Worm (Caenorhabditis elegans) whole organism, L1 larva: ENCODE measurements around the gene F35E8.6.
A peak's percentile ranks its signal among the peaks of the same experiment; 100 is the strongest.

Experiments used
- aha-1 ChIP-seq: fragments of 150-350 bp; optimal IDR thresholded peaks from 2 replicates; lab custom pipeline; 2014; ENCODE audit warnings: missing biosample characterization, missing genetic modification characterization
- aly-2 ChIP-seq: fragments of 150-350 bp; optimal IDR thresholded peaks from 2 replicates; lab custom pipeline; 2014; ENCODE audit warnings: missing biosample characterization, missing genetic modification characterization
- blmp-1 ChIP-seq: fragments of 150-350 bp; optimal IDR thresholded peaks from 2 replicates; lab custom pipeline; 2014; ENCODE audit warnings: missing biosample characterization, missing genetic modification characterization
- ceh-82 ChIP-seq, 3 experiments: fragments of 150-350 bp in 1 of 3; sonication (generic microtip) in 2 of 3; optimal IDR thresholded peaks; 2 replicates each; lab custom pipeline; 2014 to 2017; ENCODE audit warnings: missing biosample characterization in 3 of 3, missing genetic modification characterization in 3 of 3
- dsc-1 ChIP-seq: sonication (generic microtip); optimal IDR thresholded peaks from 2 replicates; lab custom pipeline; 2016; ENCODE audit warnings: mild to moderate bottlenecking, missing genetic modification characterization, missing compliant biosample characterization
- egl-13 ChIP-seq: sonication (generic microtip); optimal IDR thresholded peaks from 2 replicates; lab custom pipeline; 2016; ENCODE audit warnings: missing genotype, missing genetic modification reagents, missing genetic modification characterization, missing compliant biosample characterization
- elt-2 ChIP-seq: sonication (generic microtip); optimal IDR thresholded peaks from 2 replicates; lab custom pipeline; 2016; ENCODE audit warnings: missing genetic modification characterization, mild to moderate bottlenecking, inconsistent platforms, missing compliant biosample characterization, missing genetic modification reagents
- elt-3 ChIP-seq, 6 experiments: fragments of 150-350 bp in 1 of 6; sonication (generic microtip); optimal IDR thresholded peaks; 2 replicates each; lab custom pipeline; 2017 to 2018; ENCODE audit warnings: missing biosample characterization in 6 of 6, missing genetic modification characterization in 6 of 6, inconsistent platforms in 1 of 6
- fkh-4 ChIP-seq: sonication (generic microtip); optimal IDR thresholded peaks from 2 replicates; lab custom pipeline; 2016; ENCODE audit warnings: missing compliant biosample characterization, missing genetic modification characterization, borderline replicate concordance
- fkh-8 ChIP-seq: sonication (generic microtip); optimal IDR thresholded peaks from 2 replicates; lab custom pipeline; 2016; ENCODE audit warnings: mild to moderate bottlenecking, missing genetic modification characterization, missing compliant biosample characterization
- grh-1 ChIP-seq: fragments of 200-800 bp; sonication (Bioruptor generic); IDR thresholded peaks from 2 replicates; pipeline ENCODE4 v1.3.6; 2022; ENCODE audit warnings: missing genetic modification reagents, missing genetic modification characterization, missing compliant biosample characterization
- irx-1 ChIP-seq: sonication (generic microtip); optimal IDR thresholded peaks from 2 replicates; lab custom pipeline; 2016; ENCODE audit warnings: missing genetic modification characterization, missing compliant biosample characterization
- lin-13 ChIP-seq: fragments of 150-350 bp; optimal IDR thresholded peaks from 2 replicates; lab custom pipeline; 2014; ENCODE audit warnings: missing biosample characterization, missing genetic modification reagents, missing genetic modification characterization
- lin-14 ChIP-seq: fragments of 200-800 bp; sonication (Bioruptor generic); optimal IDR thresholded peaks from 2 replicates; lab custom pipeline; 2018; ENCODE audit warnings: mild to moderate bottlenecking, missing genetic modification characterization, moderate library complexity, missing compliant biosample characterization
- lin-15B ChIP-seq: fragments of 150-350 bp; sonication (generic microtip); optimal IDR thresholded peaks from 3 replicates; lab custom pipeline; 2014; ENCODE audit warnings: missing biosample characterization, missing genetic modification characterization
- lin-35 ChIP-seq, 2 experiments: fragments of 150-350 bp; optimal IDR thresholded peaks; 2 replicates each; lab custom pipeline; 2014; ENCODE audit warnings: missing biosample characterization in 2 of 2, missing genetic modification characterization in 2 of 2, missing genetic modification reagents in 2 of 2
- lir-3 ChIP-seq: sonication (generic microtip); optimal IDR thresholded peaks from 2 replicates; lab custom pipeline; 2016; ENCODE audit warnings: mild to moderate bottlenecking, missing genetic modification characterization, moderate library complexity, missing compliant biosample characterization; ENCODE audit not compliant: poor library complexity
- lsy-2 ChIP-seq, 2 experiments: fragments of 150-350 bp; optimal IDR thresholded peaks; 2 replicates each; lab custom pipeline; 2014; ENCODE audit warnings: missing biosample characterization in 2 of 2, missing genetic modification characterization in 2 of 2
- mef-2 ChIP-seq: fragments of 150-350 bp; optimal IDR thresholded peaks from 2 replicates; lab custom pipeline; 2014; ENCODE audit warnings: missing biosample characterization, missing genetic modification characterization
- mep-1 ChIP-seq: fragments of 150-350 bp; optimal IDR thresholded peaks from 2 replicates; lab custom pipeline; 2014; ENCODE audit warnings: missing biosample characterization, missing genetic modification characterization
- nhr-11 ChIP-seq: fragments of 150-350 bp; optimal IDR thresholded peaks from 2 replicates; lab custom pipeline; 2014; ENCODE audit warnings: missing biosample characterization, missing genetic modification characterization
- nhr-19 ChIP-seq: fragments of 200-800 bp; sonication (Bioruptor generic); conservative IDR thresholded peaks from 2 replicates; pipeline ENCODE4 v1.3.6; 2022; ENCODE audit warnings: missing genetic modification characterization, missing compliant biosample characterization
- nhr-20 ChIP-seq: sonication (generic microtip); optimal IDR thresholded peaks from 2 replicates; lab custom pipeline; 2016; ENCODE audit warnings: mild to moderate bottlenecking, missing genetic modification characterization, missing compliant biosample characterization
- nhr-237 ChIP-seq: fragments of 150-350 bp; optimal IDR thresholded peaks from 2 replicates; lab custom pipeline; 2014; ENCODE audit warnings: missing biosample characterization, missing genetic modification characterization
- nhr-47 ChIP-seq: sonication (generic microtip); optimal IDR thresholded peaks from 2 replicates; lab custom pipeline; 2016; ENCODE audit warnings: mild to moderate bottlenecking, missing genetic modification characterization, moderate library complexity, missing compliant biosample characterization
- nhr-85 ChIP-seq: sonication (generic microtip); peaks from one replicate; lab custom pipeline; 2016; ENCODE audit warnings: missing genetic modification characterization, inconsistent platforms, missing compliant biosample characterization
- nhr-90 ChIP-seq: sonication (generic microtip); optimal IDR thresholded peaks from 2 replicates; lab custom pipeline; 2016; ENCODE audit warnings: mild to moderate bottlenecking, missing genetic modification characterization, missing compliant biosample characterization; ENCODE audit not compliant: poor library complexity
- pqm-1 ChIP-seq: sonication (generic microtip); optimal IDR thresholded peaks from 3 replicates; lab custom pipeline; 2017; ENCODE audit warnings: missing biosample characterization, missing genetic modification characterization
- rnt-1 ChIP-seq: sonication (generic microtip); optimal IDR thresholded peaks from 2 replicates; lab custom pipeline; 2016; ENCODE audit warnings: mild to moderate bottlenecking, missing genetic modification characterization, moderate library complexity, missing compliant biosample characterization
- swsn-7 ChIP-seq: sonication (generic microtip); optimal IDR thresholded peaks from 2 replicates; lab custom pipeline; 2016; ENCODE audit warnings: missing genetic modification characterization, missing compliant biosample characterization
- tlp-1 ChIP-seq: fragments of 150-350 bp; optimal IDR thresholded peaks from 2 replicates; lab custom pipeline; 2014; ENCODE audit warnings: missing biosample characterization, missing genetic modification characterization
- unc-86 ChIP-seq: sonication (generic microtip); optimal IDR thresholded peaks from 2 replicates; lab custom pipeline; 2016; ENCODE audit warnings: missing genetic modification characterization, missing compliant biosample characterization
- unc-98 ChIP-seq: fragments of 200-800 bp; sonication (Bioruptor generic); IDR thresholded peaks from 2 replicates; pipeline ENCODE4 v1.3.6; 2022; ENCODE audit warnings: missing genetic modification characterization, missing compliant biosample characterization
- zip-4 ChIP-seq: fragments of 200-800 bp; sonication (Bioruptor generic); optimal IDR thresholded peaks from 2 replicates; lab custom pipeline; 2018; ENCODE audit warnings: mild to moderate bottlenecking, missing genetic modification characterization, moderate library complexity, missing compliant biosample characterization
- ztf-11 ChIP-seq, 2 experiments: sonication (generic microtip); optimal IDR thresholded peaks; 2 replicates each; lab custom pipeline; 2016 to 2017; ENCODE audit warnings: missing genetic modification characterization in 2 of 2, missing biosample characterization in 1 of 2, missing compliant biosample characterization in 1 of 2
- ztf-4 ChIP-seq: fragments of 150-350 bp; optimal IDR thresholded peaks from 2 replicates; lab custom pipeline; 2014; ENCODE audit warnings: missing biosample characterization, missing genetic modification characterization

The F35E8.6 gene

DNA sequence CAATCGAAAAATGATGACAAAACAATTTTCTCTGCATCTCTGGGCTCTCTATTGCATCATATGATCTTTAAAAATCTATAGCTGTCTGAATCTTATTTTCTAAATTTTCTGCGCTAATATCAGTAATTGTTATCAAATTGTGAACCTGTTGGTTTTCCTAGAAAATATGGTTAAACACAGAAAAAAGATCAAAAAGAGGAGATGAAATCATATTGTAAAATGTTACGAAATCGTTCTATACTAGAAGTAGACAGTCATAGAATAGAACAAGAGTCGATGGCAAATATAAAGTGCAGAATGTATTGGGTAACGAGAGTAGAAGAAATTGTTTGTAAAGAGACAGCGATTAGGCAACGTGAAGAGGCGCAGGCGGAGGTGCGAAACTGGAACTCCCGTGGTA is 31.2 kb upstream of the F35E8.6 start (continued):
- TF ChIP-seq grh-1 (GFP tag; lab: Robert Waterston, UW) (no peak), dsc-1 (tag; lab: Kevin White, UChicago) (no peak), nhr-11 (tag; lab: Kevin White, UChicago) (peak; percentile 53), nhr-237 (tag; lab: Kevin White, UChicago) (peak; percentile 71), lir-3 (tag; lab: Kevin White, UChicago) (peak; percentile 48), ceh-82 (tag; optimal IDR thresholded peaks at IDR 0.05; lab: Kevin White, UChicago) (peak in 2 of 3 experiments; percentile 30 to 49), lsy-2 (tag; optimal IDR thresholded peaks at IDR 0.05; lab: Kevin White, UChicago) (peak; percentile 15 to 81), mep-1 (tag; lab: Kevin White, UChicago) (peak; percentile 46), nhr-47 (tag; lab: Kevin White, UChicago) (peak; percentile 59), elt-2 (tag; lab: Kevin White, UChicago) (peak; percentile 58), nhr-90 (peak; percentile 46), zip-4 (peak; percentile 76), swsn-7 (tag; lab: Kevin White, UChicago) (peak; percentile 17), lin-14 (GFP tag; lab: Kevin White, UChicago) (peak; percentile 73), elt-3 (tag; optimal IDR thresholded peaks at IDR 0.05; lab: Kevin White, UChicago) (peak in 2 of 6 experiments; percentile 59 to 83), rnt-1 (tag; lab: Kevin White, UChicago) (peak; percentile 4)

DNA sequence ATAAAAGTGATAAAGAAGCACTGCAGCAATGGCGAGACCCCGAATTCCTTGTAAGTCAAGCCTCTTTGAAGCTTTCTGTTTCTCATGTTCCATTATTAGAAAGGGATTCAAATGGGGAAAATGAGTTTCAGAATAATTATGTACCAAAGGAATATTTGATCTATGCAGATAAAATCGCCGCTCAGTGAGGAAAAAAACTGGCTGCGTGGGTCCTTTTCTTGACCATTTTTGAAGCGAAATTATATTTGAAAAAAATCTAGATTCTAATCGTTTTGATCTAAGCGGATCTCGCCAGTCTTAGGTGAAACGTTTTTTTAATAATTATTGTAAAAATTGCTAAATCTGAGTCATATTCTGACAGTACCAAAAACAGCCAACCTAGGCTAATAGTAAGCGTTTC is 27.2 kb upstream of the F35E8.6 start, which contains the start of gene oac-42:
TSS of gene oac-42 (minus strand) at position 101 of the 400 bp plus-strand sequence.
- TF ChIP-seq unc-98 (no peak), pqm-1 (no peak), aly-2 (tag; lab: Kevin White, UChicago) (no peak), aha-1 (no peak), irx-1 (tag; lab: Kevin White, UChicago) (no peak), fkh-4 (tag; lab: Kevin White, UChicago) (no peak), swsn-7 (tag; lab: Kevin White, UChicago) (no peak), lin-15B (tag; lab: Kevin White, UChicago) (no peak), ztf-11 (tag; optimal IDR thresholded peaks at IDR 0.05; lab: Kevin White, UChicago) (no peak)
- TF ChIP-seq, all 84 proteins: peak for 0

DNA sequence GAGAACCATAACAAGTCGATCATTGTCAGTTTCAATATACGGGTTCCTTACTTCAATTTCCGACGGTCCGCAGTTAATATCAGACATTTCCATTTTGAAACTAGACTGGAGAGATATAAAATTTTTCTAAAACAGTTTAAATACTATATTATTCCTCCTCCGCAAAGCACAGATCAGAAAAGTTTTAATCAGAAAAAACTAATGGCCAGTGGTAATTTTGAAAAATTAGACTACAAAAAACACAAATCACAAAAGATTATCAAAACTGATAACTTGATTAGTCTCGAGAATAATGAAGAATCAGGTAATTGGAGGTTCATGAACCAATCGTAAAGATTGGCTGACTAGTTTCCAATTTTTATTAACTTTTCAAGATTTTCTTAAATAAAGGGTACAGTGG is 26.0 kb upstream of the F35E8.6 start, which contains the start of gene T06C12.9:
TSS of gene T06C12.9 (minus strand) at position 101 of the 400 bp plus-strand sequence.
- TF ChIP-seq fkh-8 = no peak
- no peak for TF ChIP-seq unc-86 (tag; lab: Kevin White, UChicago)
- no peak for TF ChIP-seq mef-2 (tag; lab: Kevin White, UChicago)
- TF ChIP-seq nhr-85 (tag; lab: Kevin White, UChicago) = peak; percentile 20
- TF ChIP-seq egl-13 (tag; lab: Kevin White, UChicago) = no peak
- TF ChIP-seq lin-13 (GFP tag; lab: Kevin White, UChicago) = no peak
- TF ChIP-seq nhr-19 (GFP tag; lab: Robert Waterston, UW) = no peak
- TF ChIP-seq, all 84 proteins: peak for 1

DNA sequence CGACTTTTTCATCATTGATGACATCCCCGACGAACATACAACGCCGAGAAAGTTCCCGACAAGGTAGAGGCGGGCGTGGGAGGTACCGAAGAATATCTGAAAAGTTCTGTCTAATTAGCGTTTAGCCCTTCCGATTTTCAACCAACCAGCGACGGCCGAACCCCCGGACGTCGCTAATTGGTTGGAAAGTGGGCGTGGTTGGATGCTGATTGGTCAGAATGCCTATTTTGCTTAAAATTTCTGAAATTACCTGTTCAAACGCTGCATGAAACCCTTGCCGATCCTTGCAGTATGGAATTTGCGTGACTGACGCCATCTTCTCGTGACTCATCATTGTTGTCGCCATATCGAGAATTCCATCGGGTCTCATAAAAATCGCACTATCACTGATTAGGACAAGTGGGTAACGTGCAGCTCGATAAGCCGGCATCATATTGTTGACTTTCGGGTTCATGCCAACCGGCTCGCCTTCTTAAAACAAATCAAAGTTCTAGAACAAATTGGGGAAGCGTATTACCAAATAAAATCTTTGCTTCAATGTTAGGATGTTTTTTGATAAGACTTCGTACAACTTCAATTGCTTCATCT is 24.1 kb upstream of the F35E8.6 start:
- peak; percentile 87 for TF ChIP-seq elt-2 (tag; lab: Kevin White, UChicago)
- peak; percentile 18 for TF ChIP-seq nhr-90
- TF ChIP-seq nhr-20 (tag; lab: Kevin White, UChicago) = peak; percentile 24
- TF ChIP-seq lin-35 (GFP tag; optimal IDR thresholded peaks at IDR 0.05; lab: Kevin White, UChicago) = peak in 1 of 2 experiments; percentile 25
- no peak for TF ChIP-seq fkh-8
- no peak for TF ChIP-seq ztf-11 (tag; optimal IDR thresholded peaks at IDR 0.05; lab: Kevin White, UChicago)
- TF ChIP-seq ztf-4 (tag; lab: Kevin White, UChicago) = no peak
- no peak for TF ChIP-seq blmp-1 (tag; lab: Kevin White, UChicago)
- TF ChIP-seq tlp-1 (tag; lab: Kevin White, UChicago) = peak; percentile 19
